Fruit fly (Drosophila melanogaster) whole organism: ENCODE measurements around the gene Rrp1.

Experiments used
- CG8478 ChIP-seq: fragments of >200 bp; optimal IDR thresholded peaks from 2 replicates; lab custom pipeline; 2018; ENCODE audit warnings: inconsistent platforms
- Dll ChIP-seq: fragments of >200 bp; optimal IDR thresholded peaks from 2 replicates; lab custom pipeline; 2017
- EcR ChIP-seq, 2 experiments: fragments of >200 bp; optimal IDR thresholded peaks; 2 replicates each; lab custom pipeline; 2017; ENCODE audit warnings: missing biosample characterization in 2 of 2, missing genetic modification characterization in 2 of 2, missing genetic modification reagents in 2 of 2
- pan ChIP-seq: fragments of >200 bp; optimal IDR thresholded peaks from 2 replicates; lab custom pipeline; 2017
- psq ChIP-seq: fragments of >200 bp; optimal IDR thresholded peaks from 2 replicates; lab custom pipeline; 2017
- usp ChIP-seq: fragments of >200 bp; optimal IDR thresholded peaks from 2 replicates; lab custom pipeline; 2017; ENCODE audit warnings: missing biosample characterization, missing genetic modification characterization, mixed read lengths

Gene Rrp1

dm6 chr2L:2999609-3000008 lies 27.3 kb upstream of the Rrp1 start:
- no peak for TF ChIP-seq usp
- no peak for TF ChIP-seq pan
- TF ChIP-seq psq (lab: Kevin White, UChicago): no peak
- no peak for TF ChIP-seq EcR (GFP tag; optimal IDR thresholded peaks at IDR 0.05; lab: Kevin White, UChicago)
- TF ChIP-seq Dll: no peak
- TF ChIP-seq CG8478 (lab: Kevin White, UChicago): no peak

- TF ChIP-seq psq (lab: Kevin White, UChicago) (no peak), Dll (no peak), EcR (GFP tag; optimal IDR thresholded peaks at IDR 0.05; lab: Kevin White, UChicago) (no peak), pan (no peak), CG8478 (lab: Kevin White, UChicago) (no peak)
These were observed 26.8 kb upstream of the Rrp1 start, which contains the start of gene Ccdc85 for dm6 chr2L:2999113-2999512. TSS of gene Ccdc85 (plus strand) at chr2L:2999286.

- TF ChIP-seq Dll: no peak
- no peak for TF ChIP-seq EcR (GFP tag; optimal IDR thresholded peaks at IDR 0.05; lab: Kevin White, UChicago)
- TF ChIP-seq CG8478 (lab: Kevin White, UChicago): no peak
- TF ChIP-seq usp: no peak
- TF ChIP-seq psq (lab: Kevin White, UChicago): no peak
- no peak for TF ChIP-seq pan
These were observed 21.4 kb upstream of the Rrp1 start for dm6 chr2L:2993702-2994101.

- TF ChIP-seq CG8478 (lab: Kevin White, UChicago): peak; percentile 11
- TF ChIP-seq EcR (GFP tag; optimal IDR thresholded peaks at IDR 0.05; lab: Kevin White, UChicago): no peak
These were observed 20.9 kb upstream of the Rrp1 start for dm6 chr2L:2993236-2993635.

dm6 chr2L:2992664-2993174 lies 20.4 kb upstream of the Rrp1 start, which contains the start of the genes okr and CG3558:
TSS of gene okr (minus strand) at chr2L:2992759.
TSS of gene CG3558 (plus strand) at chr2L:2992870.
- TF ChIP-seq Dll: no peak
- TF ChIP-seq psq (lab: Kevin White, UChicago): no peak
- no peak for TF ChIP-seq usp
- TF ChIP-seq pan: no peak
- TF ChIP-seq CG8478 (lab: Kevin White, UChicago): no peak
- TF ChIP-seq EcR (GFP tag; optimal IDR thresholded peaks at IDR 0.05; lab: Kevin White, UChicago): no peak

- TF ChIP-seq psq (lab: Kevin White, UChicago): no peak
- TF ChIP-seq EcR (GFP tag; optimal IDR thresholded peaks at IDR 0.05; lab: Kevin White, UChicago): no peak
- TF ChIP-seq Dll: no peak
- TF ChIP-seq usp: no peak
These were observed 15.5 kb upstream of the Rrp1 start, which contains the start of the genes Chd1 and Bem46 for dm6 chr2L:2987681-2988381. TSS of gene Chd1 (minus strand) at chr2L:2987723. TSS of gene Bem46 (plus strand) at chr2L:2988116.

- TF ChIP-seq Dll (no peak), CG8478 (lab: Kevin White, UChicago) (no peak), pan (no peak), usp (no peak), EcR (GFP tag; optimal IDR thresholded peaks at IDR 0.05; lab: Kevin White, UChicago) (no peak), psq (lab: Kevin White, UChicago) (no peak)
These were observed 14.5 kb upstream of the Rrp1 start for dm6 chr2L:2986776-2987175.

dm6 chr2L:2979091-2979490 lies 6.8 kb upstream of the Rrp1 start, which contains the start of gene CG9643:
TSS of gene CG9643 (minus strand) at chr2L:2979288.
- TF ChIP-seq pan (no peak), psq (lab: Kevin White, UChicago) (no peak), CG8478 (lab: Kevin White, UChicago) (no peak), EcR (GFP tag; optimal IDR thresholded peaks at IDR 0.05; lab: Kevin White, UChicago) (no peak), usp (no peak), Dll (no peak)

- TF ChIP-seq CG8478 (lab: Kevin White, UChicago) (no peak), pan (no peak), usp (no peak), Dll (no peak), psq (lab: Kevin White, UChicago) (no peak)
These were observed 4.5 kb upstream of the Rrp1 start, which contains the start of the genes CG9641 and CG3165 for dm6 chr2L:2976829-2977228. TSS of gene CG9641 (minus strand) at chr2L:2976862. TSS of gene CG3165 (plus strand) at chr2L:2977122.

- no peak for TF ChIP-seq usp
- no peak for TF ChIP-seq psq (lab: Kevin White, UChicago)
- TF ChIP-seq CG8478 (lab: Kevin White, UChicago): no peak
- no peak for TF ChIP-seq pan
- no peak for TF ChIP-seq Dll
- TF ChIP-seq EcR (GFP tag; optimal IDR thresholded peaks at IDR 0.05; lab: Kevin White, UChicago): no peak
These were observed 2.9 kb downstream of the Rrp1 start, which contains the start of gene Ts for dm6 chr2L:2969438-2969837. TSS of gene Ts (minus strand) at chr2L:2969638.

dm6 chr2L:2966917-2967316 lies 5.4 kb downstream of the Rrp1 start:
- no peak for TF ChIP-seq CG8478 (lab: Kevin White, UChicago)
- TF ChIP-seq Dll: no peak
- TF ChIP-seq usp: no peak
- TF ChIP-seq psq (lab: Kevin White, UChicago): no peak
- no peak for TF ChIP-seq EcR (GFP tag; optimal IDR thresholded peaks at IDR 0.05; lab: Kevin White, UChicago)
- no peak for TF ChIP-seq pan

- no peak for TF ChIP-seq Dll
- no peak for TF ChIP-seq CG8478 (lab: Kevin White, UChicago)
- TF ChIP-seq psq (lab: Kevin White, UChicago): no peak
- no peak for TF ChIP-seq EcR (GFP tag; optimal IDR thresholded peaks at IDR 0.05; lab: Kevin White, UChicago)
- no peak for TF ChIP-seq usp
- no peak for TF ChIP-seq pan
These were observed 13.4 kb downstream of the Rrp1 start for dm6 chr2L:2958858-2959257.
